Worm (Caenorhabditis elegans): ENCODE measurements around the gene C18G1.9.

C18G1.9 gene

DNA sequence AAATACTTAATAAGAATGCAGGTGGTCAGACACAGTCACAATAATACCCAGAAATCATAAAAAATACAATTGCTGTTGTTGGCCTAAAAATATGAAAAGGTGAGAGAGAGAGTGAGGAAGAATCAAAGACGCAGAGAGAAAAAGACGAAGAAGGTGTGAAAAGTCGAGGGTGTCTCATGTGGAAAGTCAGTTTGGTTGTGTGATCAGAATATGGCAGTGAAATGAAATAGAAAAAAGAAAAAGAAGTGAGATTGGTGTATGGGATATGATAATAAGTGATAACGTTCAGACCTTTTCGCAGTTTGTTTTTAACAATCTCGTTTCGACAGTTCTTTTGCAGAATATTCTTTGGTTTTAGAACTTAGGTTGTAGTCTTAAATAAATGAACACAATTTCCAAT is 37.3 kb upstream of the C18G1.9 start:
- no peak for TF ChIP-seq crh-2 (tag; optimal IDR thresholded peaks at IDR 0.05)
- TF ChIP-seq ztf-4 (tag; optimal IDR thresholded peaks at IDR 0.05), result peak; percentile 22
- peak; percentile 1 for TF ChIP-seq blmp-1 (tag; optimal IDR thresholded peaks at IDR 0.05; ENCODE audit: insufficient read depth)

DNA sequence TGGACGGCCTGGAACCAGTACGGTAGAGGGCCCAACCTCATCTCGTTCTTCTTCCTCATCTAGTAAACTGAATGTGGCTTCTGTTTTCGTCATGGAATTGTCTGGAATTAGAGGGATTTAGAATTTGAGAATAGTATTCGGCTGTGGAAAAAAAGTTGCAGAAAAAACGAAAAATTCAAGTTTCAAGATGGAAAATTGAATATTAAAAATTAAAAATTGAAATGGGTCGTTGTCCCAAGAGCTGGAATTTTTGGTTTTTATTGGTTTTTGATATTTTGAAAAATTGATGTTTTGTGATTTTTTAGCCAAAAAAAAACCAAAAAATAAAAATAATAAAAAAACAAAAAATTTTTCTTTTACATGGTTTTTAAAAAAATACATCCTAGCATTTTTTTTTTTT is 36.3 kb upstream of the C18G1.9 start, which contains the start of gene R02F11.3:
TSS of gene R02F11.3 (minus strand) at position 101 of the 400 bp plus-strand sequence.
- TF ChIP-seq mbf-1 (tag; optimal IDR thresholded peaks at IDR 0.05), result no peak
- no peak for TF ChIP-seq unc-62 (GFP tag; optimal IDR thresholded peaks at IDR 0.05)
- no peak for TF ChIP-seq mdl-1 (tag; optimal IDR thresholded peaks at IDR 0.05)
- no peak for TF ChIP-seq crh-2 (tag; optimal IDR thresholded peaks at IDR 0.05)
- TF ChIP-seq egl-27 (tag; optimal IDR thresholded peaks at IDR 0.05), result no peak
- no peak for TF ChIP-seq snpc-4 (tag; optimal IDR thresholded peaks at IDR 0.05)
- TF ChIP-seq sma-9 (GFP tag; optimal IDR thresholded peaks at IDR 0.05), result no peak
- no peak for TF ChIP-seq sma-9 (tag; optimal IDR thresholded peaks at IDR 0.05)
- TF ChIP-seq nhr-129 (tag; optimal IDR thresholded peaks at IDR 0.05), result no peak
- TF ChIP-seq F13H6.1 (tag; optimal IDR thresholded peaks at IDR 0.05), result no peak
- TF ChIP-seq peb-1 (tag; optimal IDR thresholded peaks at IDR 0.05), result no peak
- no peak for TF ChIP-seq lin-11 (tag; optimal IDR thresholded peaks at IDR 0.05)
- no peak for TF ChIP-seq aly-2 (tag; optimal IDR thresholded peaks at IDR 0.05)
- no peak for TF ChIP-seq unc-55 (GFP tag; optimal IDR thresholded peaks at IDR 0.05)
- TF ChIP-seq elt-3 (tag; optimal IDR thresholded peaks at IDR 0.05), result no peak
- TF ChIP-seq lin-39 (tag; optimal IDR thresholded peaks at IDR 0.05), result no peak

DNA sequence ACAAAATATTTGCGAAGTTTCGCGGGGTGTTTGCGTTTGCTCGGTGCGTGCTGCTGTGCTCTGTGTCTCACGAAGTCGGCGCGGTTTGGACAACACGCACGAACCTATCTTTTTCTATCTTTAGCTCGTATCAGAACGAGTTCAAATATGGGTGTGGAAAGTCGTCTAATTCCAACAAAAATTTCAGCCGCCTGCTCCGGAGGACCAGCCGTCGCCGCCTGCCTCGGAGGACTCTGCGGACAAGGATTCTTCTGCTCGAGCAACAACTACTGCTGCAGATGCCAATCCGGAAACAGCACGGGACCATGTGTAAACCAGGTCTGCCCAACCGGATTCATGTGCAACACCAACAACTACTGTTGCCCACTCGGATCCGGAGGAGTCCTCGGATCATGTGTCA is 32.4 kb upstream of the C18G1.9 start:
- TF ChIP-seq unc-55 (GFP tag; optimal IDR thresholded peaks at IDR 0.05) (no peak), blmp-1 (tag; optimal IDR thresholded peaks at IDR 0.05; ENCODE audit: insufficient read depth) (no peak), C34F6.9 (tag; optimal IDR thresholded peaks at IDR 0.05) (no peak)

DNA sequence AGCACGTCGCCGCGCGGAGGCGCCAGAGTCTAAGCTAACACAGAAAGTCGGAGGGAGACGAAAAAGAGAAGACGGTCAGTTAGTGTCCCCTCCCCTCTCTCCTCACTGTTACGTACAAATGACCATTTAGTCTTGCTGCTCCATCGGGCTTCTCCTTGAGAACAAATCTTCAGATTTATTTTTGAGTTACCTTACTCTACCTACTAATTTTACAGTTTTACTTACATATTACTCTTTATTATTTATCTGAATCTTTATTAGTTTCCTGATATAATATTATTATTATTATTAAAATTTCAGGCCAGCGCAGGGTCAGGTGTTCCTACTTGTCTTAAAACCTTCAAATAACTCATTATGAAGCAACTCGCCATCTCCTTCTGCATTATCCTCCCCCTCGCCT is 31.3 kb upstream of the C18G1.9 start, which contains the start of gene R02F11.1:
TSS of gene R02F11.1 (plus strand) at position 301 of the 400 bp plus-strand sequence.
- TF ChIP-seq peb-1 (tag; optimal IDR thresholded peaks at IDR 0.05) (no peak), R02D3.7 (tag; optimal IDR thresholded peaks at IDR 0.05) (no peak), ceh-16 (tag; optimal IDR thresholded peaks at IDR 0.05) (no peak), elt-1 (tag; optimal IDR thresholded peaks at IDR 0.05) (no peak), elt-3 (tag; optimal IDR thresholded peaks at IDR 0.05) (no peak), blmp-1 (tag; optimal IDR thresholded peaks at IDR 0.05; ENCODE audit: insufficient read depth) (no peak), nhr-129 (tag; optimal IDR thresholded peaks at IDR 0.05) (no peak), lin-39 (tag; optimal IDR thresholded peaks at IDR 0.05) (no peak), fos-1 (tag; optimal IDR thresholded peaks at IDR 0.05) (no peak), sma-9 (GFP tag; optimal IDR thresholded peaks at IDR 0.05) (no peak), sma-9 (tag; optimal IDR thresholded peaks at IDR 0.05) (no peak), unc-39 (tag; optimal IDR thresholded peaks at IDR 0.05) (no peak), ZK546.5 (tag; optimal IDR thresholded peaks at IDR 0.05) (no peak), mdl-1 (tag; optimal IDR thresholded peaks at IDR 0.05) (no peak), ztf-11 (tag; optimal IDR thresholded peaks at IDR 0.05) (no peak), crh-2 (tag; optimal IDR thresholded peaks at IDR 0.05) (no peak)

DNA sequence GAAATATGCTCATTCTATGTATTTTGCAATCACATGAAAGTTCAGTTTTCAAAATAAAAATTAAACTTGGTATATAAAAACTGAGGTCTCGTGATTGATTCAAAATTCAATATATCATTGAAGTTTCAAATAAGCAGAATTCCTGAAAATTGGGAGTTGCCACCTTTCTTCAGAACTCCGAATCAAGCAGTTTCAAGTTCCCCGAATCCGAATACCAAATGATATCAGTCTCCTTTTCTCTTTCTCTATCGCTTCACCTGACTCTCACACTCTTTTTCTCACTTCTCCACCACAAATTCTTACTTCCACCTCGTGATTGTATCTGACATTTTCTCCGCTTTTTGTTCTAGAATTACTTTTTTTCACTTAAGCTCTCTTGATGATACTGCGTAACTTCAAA is 24.8 kb upstream of the C18G1.9 start, which contains the start of gene R02F11.2:
TSS of gene R02F11.2 (plus strand) at position 292 of the 400 bp plus-strand sequence.
- no peak for TF ChIP-seq sma-9 (GFP tag; optimal IDR thresholded peaks at IDR 0.05)
- TF ChIP-seq sma-9 (tag; optimal IDR thresholded peaks at IDR 0.05), result no peak
- no peak for TF ChIP-seq ztf-1 (GFP tag; conservative IDR thresholded peaks at IDR 0.05)
- peak; percentile 14 for TF ChIP-seq C34F6.9 (tag; optimal IDR thresholded peaks at IDR 0.05)
- no peak for TF ChIP-seq nhr-10 (tag; optimal IDR thresholded peaks at IDR 0.05)
- no peak for TF ChIP-seq mbf-1 (tag; optimal IDR thresholded peaks at IDR 0.05)
- TF ChIP-seq peb-1 (tag; optimal IDR thresholded peaks at IDR 0.05), result no peak
- no peak for TF ChIP-seq egl-27 (tag; optimal IDR thresholded peaks at IDR 0.05)
- peak; percentile 43 for TF ChIP-seq ztf-4 (tag; optimal IDR thresholded peaks at IDR 0.05)
- no peak for TF ChIP-seq crh-2 (tag; optimal IDR thresholded peaks at IDR 0.05)
- TF ChIP-seq nhr-77 (tag; optimal IDR thresholded peaks at IDR 0.05), result no peak
- no peak for TF ChIP-seq elt-1 (tag; optimal IDR thresholded peaks at IDR 0.05)
- peak; percentile 36 for TF ChIP-seq nhr-21 (tag; optimal IDR thresholded peaks at IDR 0.05)

DNA sequence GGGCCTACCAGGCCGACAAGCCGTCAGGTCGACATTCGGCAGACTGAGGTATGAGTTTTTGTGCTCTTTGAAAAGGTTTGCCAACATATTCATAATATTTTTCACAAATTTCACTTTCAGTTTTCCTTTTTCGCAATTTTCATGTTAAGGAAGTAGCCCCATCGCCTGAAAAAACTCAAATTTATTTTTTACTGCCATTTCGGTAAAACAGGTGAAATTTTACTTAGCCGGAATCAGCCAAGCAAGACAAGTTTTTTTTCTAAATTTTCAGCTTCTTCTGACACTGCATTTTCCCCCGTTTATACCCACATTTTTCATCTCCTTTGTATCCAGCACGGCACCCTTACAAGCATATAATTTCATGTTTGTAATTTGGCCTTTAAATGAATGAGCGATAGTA is 22.0 kb upstream of the C18G1.9 start, which contains the start of gene R02F11.11:
TSS of gene R02F11.11 (plus strand) at position 301 of the 400 bp plus-strand sequence.
- TF ChIP-seq nhr-77 (tag; optimal IDR thresholded peaks at IDR 0.05) (no peak), nhr-21 (tag; optimal IDR thresholded peaks at IDR 0.05) (no peak), elt-1 (tag; optimal IDR thresholded peaks at IDR 0.05) (no peak), nhr-12 (tag; optimal IDR thresholded peaks at IDR 0.05) (no peak), ZK546.5 (tag; optimal IDR thresholded peaks at IDR 0.05) (no peak), aly-2 (tag; optimal IDR thresholded peaks at IDR 0.05) (no peak), ztf-4 (tag; optimal IDR thresholded peaks at IDR 0.05) (no peak), fos-1 (tag; optimal IDR thresholded peaks at IDR 0.05) (no peak), zag-1 (tag; optimal IDR thresholded peaks at IDR 0.05) (no peak), mdl-1 (tag; optimal IDR thresholded peaks at IDR 0.05) (no peak), crh-2 (tag; optimal IDR thresholded peaks at IDR 0.05) (no peak), ama-1 (optimal IDR thresholded peaks at IDR 0.05) (no peak), lin-11 (tag; optimal IDR thresholded peaks at IDR 0.05) (no peak), mab-5 (tag; optimal IDR thresholded peaks at IDR 0.05) (no peak), sma-9 (GFP tag; optimal IDR thresholded peaks at IDR 0.05) (no peak), sma-9 (tag; optimal IDR thresholded peaks at IDR 0.05) (no peak), sma-3 (GFP tag; optimal IDR thresholded peaks at IDR 0.05) (no peak), blmp-1 (tag; optimal IDR thresholded peaks at IDR 0.05; ENCODE audit: insufficient read depth) (no peak), nhr-25 (tag; optimal IDR thresholded peaks at IDR 0.05) (no peak), ceh-82 (tag; optimal IDR thresholded peaks at IDR 0.05) (no peak)
